Worm (Caenorhabditis elegans) whole organism, late embryonic: Measurements from ENCODE around the gene Y56A3A.22.
A peak's percentile ranks its signal among the peaks of the same experiment; 100 is the strongest.

ENCODE experiments used
- C08G9.2 ChIP-seq: sonication (generic microtip); optimal IDR thresholded peaks from 2 replicates; lab custom pipeline; 2016; ENCODE audit warnings: mild to moderate bottlenecking, missing genetic modification characterization, moderate library complexity, missing compliant biosample characterization
- F13H6.1 ChIP-seq: sonication (generic microtip); optimal IDR thresholded peaks from 2 replicates; lab custom pipeline; 2016; ENCODE audit warnings: missing genetic modification characterization, missing compliant biosample characterization
- K02D7.2 ChIP-seq: sonication (generic microtip); optimal IDR thresholded peaks from 2 replicates; lab custom pipeline; 2017; ENCODE audit warnings: mild to moderate bottlenecking, missing genetic modification characterization, missing compliant biosample characterization
- Y22D7AL.16 ChIP-seq: sonication (generic microtip); optimal IDR thresholded peaks from 2 replicates; lab custom pipeline; 2016; ENCODE audit warnings: missing genetic modification characterization, missing compliant biosample characterization
- ahr-1 ChIP-seq: sonication (generic microtip); optimal IDR thresholded peaks from 2 replicates; lab custom pipeline; 2016; ENCODE audit warnings: missing genetic modification characterization, missing compliant biosample characterization
- ceh-19 ChIP-seq: fragments of 200-800 bp; sonication (Bioruptor generic); optimal IDR thresholded peaks from 2 replicates; lab custom pipeline; 2018; ENCODE audit warnings: mild to moderate bottlenecking, missing genetic modification characterization, missing compliant biosample characterization
- ceh-2 ChIP-seq: sonication (generic microtip); optimal IDR thresholded peaks from 2 replicates; lab custom pipeline; 2016; ENCODE audit warnings: missing genotype, missing genetic modification characterization, missing compliant biosample characterization
- ceh-24 ChIP-seq: sonication (generic microtip); optimal IDR thresholded peaks from 2 replicates; lab custom pipeline; 2016; ENCODE audit warnings: mild to moderate bottlenecking, missing genetic modification characterization, missing compliant biosample characterization
- ceh-30 ChIP-seq: fragments of 150-350 bp; optimal IDR thresholded peaks from 2 replicates; lab custom pipeline; 2014; ENCODE audit warnings: missing biosample characterization, missing genetic modification characterization
- ceh-31 ChIP-seq: sonication (generic microtip); optimal IDR thresholded peaks from 2 replicates; lab custom pipeline; 2016; ENCODE audit warnings: missing genetic modification characterization, missing compliant biosample characterization
- ceh-34 ChIP-seq: sonication (generic microtip); optimal IDR thresholded peaks from 2 replicates; lab custom pipeline; 2016; ENCODE audit warnings: mild to moderate bottlenecking, missing genetic modification characterization, missing compliant biosample characterization
- ceh-45 ChIP-seq: fragments of 200-800 bp; sonication (Bioruptor generic); IDR thresholded peaks from 2 replicates; pipeline ENCODE4 v1.3.6; 2022; ENCODE audit warnings: missing genetic modification reagents, missing genetic modification characterization, missing compliant biosample characterization
- ceh-6 ChIP-seq: fragments of 200-800 bp; sonication (Bioruptor generic); optimal IDR thresholded peaks from 2 replicates; lab custom pipeline; 2018; ENCODE audit warnings: mild to moderate bottlenecking, missing genetic modification characterization, missing compliant biosample characterization
- ceh-9 ChIP-seq: sonication (generic microtip); optimal IDR thresholded peaks from 2 replicates; lab custom pipeline; 2016; ENCODE audit warnings: mild to moderate bottlenecking, missing genetic modification characterization, inconsistent platforms, missing compliant biosample characterization
- dmd-4 ChIP-seq: sonication (generic microtip); optimal IDR thresholded peaks from 2 replicates; lab custom pipeline; 2016; ENCODE audit warnings: borderline replicate concordance, missing genetic modification characterization, missing compliant biosample characterization
- dve-1 ChIP-seq: sonication (generic microtip); optimal IDR thresholded peaks from 2 replicates; lab custom pipeline; 2017; ENCODE audit warnings: antibody characterized with exemption, mild to moderate bottlenecking, missing genetic modification characterization, missing compliant biosample characterization
- elt-2 ChIP-seq: sonication (generic microtip); optimal IDR thresholded peaks from 2 replicates; lab custom pipeline; 2016; ENCODE audit warnings: missing genetic modification reagents, missing genetic modification characterization, missing compliant biosample characterization
- eyg-1 ChIP-seq: sonication (generic microtip); optimal IDR thresholded peaks from 2 replicates; lab custom pipeline; 2016; ENCODE audit warnings: missing genotype, missing genetic modification characterization, missing compliant biosample characterization
- hlh-15 ChIP-seq: sonication (generic microtip); optimal IDR thresholded peaks from 2 replicates; lab custom pipeline; 2016; ENCODE audit warnings: missing genetic modification characterization, missing compliant biosample characterization
- hlh-6 ChIP-seq: sonication (generic microtip); optimal IDR thresholded peaks from 2 replicates; lab custom pipeline; 2016; ENCODE audit warnings: missing genotype, missing genetic modification characterization, missing compliant biosample characterization
- lim-6 ChIP-seq: sonication (generic microtip); optimal IDR thresholded peaks from 2 replicates; lab custom pipeline; 2016; ENCODE audit warnings: missing genetic modification characterization, missing compliant biosample characterization
- madf-2 ChIP-seq: sonication (generic microtip); optimal IDR thresholded peaks from 2 replicates; lab custom pipeline; 2017; ENCODE audit warnings: missing genetic modification characterization, missing compliant biosample characterization
- nfya-1 ChIP-seq: sonication (generic microtip); optimal IDR thresholded peaks from 2 replicates; lab custom pipeline; 2017; ENCODE audit warnings: missing genetic modification characterization, mild to moderate bottlenecking, missing compliant biosample characterization, antibody characterized with exemption, moderate library complexity
- nhr-11 ChIP-seq: fragments of 150-350 bp; optimal IDR thresholded peaks from 2 replicates; lab custom pipeline; 2014; ENCODE audit warnings: missing biosample characterization, missing genetic modification characterization
- nhr-232 ChIP-seq: sonication (generic microtip); optimal IDR thresholded peaks from 2 replicates; lab custom pipeline; 2016; ENCODE audit warnings: missing genetic modification characterization, missing compliant biosample characterization
- npax-4 ChIP-seq: sonication (generic microtip); optimal IDR thresholded peaks from 2 replicates; lab custom pipeline; 2016; ENCODE audit warnings: missing genetic modification characterization, missing compliant biosample characterization
- pag-3 ChIP-seq: sonication (generic microtip); optimal IDR thresholded peaks from 2 replicates; lab custom pipeline; 2016; ENCODE audit warnings: missing compliant biosample characterization, missing genetic modification characterization, borderline replicate concordance
- pat-9 ChIP-seq: fragments of 200-800 bp; sonication (Bioruptor generic); optimal IDR thresholded peaks from 2 replicates; lab custom pipeline; 2018; ENCODE audit warnings: mild to moderate bottlenecking, missing genetic modification characterization, moderate library complexity, missing compliant biosample characterization
- pha-2 ChIP-seq: sonication (generic microtip); optimal IDR thresholded peaks from 2 replicates; lab custom pipeline; 2017; ENCODE audit warnings: mild to moderate bottlenecking, missing genetic modification characterization, missing compliant biosample characterization
- pha-4 ChIP-seq: fragments of 150-350 bp; optimal IDR thresholded peaks from 2 replicates; lab custom pipeline; 2018; ENCODE audit warnings: missing biosample characterization, missing genetic modification reagents, missing genetic modification characterization
- pqm-1 ChIP-seq: sonication (generic microtip); optimal IDR thresholded peaks from 2 replicates; lab custom pipeline; 2016; ENCODE audit warnings: missing genetic modification characterization, missing compliant biosample characterization
- pros-1 ChIP-seq: fragments of 150-350 bp; optimal IDR thresholded peaks from 2 replicates; lab custom pipeline; 2014; ENCODE audit warnings: missing biosample characterization, missing genetic modification reagents, missing genetic modification characterization
- ref-2 ChIP-seq: sonication (generic microtip); optimal IDR thresholded peaks from 2 replicates; lab custom pipeline; 2016; ENCODE audit warnings: missing genetic modification characterization, missing compliant biosample characterization
- rnt-1 ChIP-seq: sonication (generic microtip); optimal IDR thresholded peaks from 2 replicates; lab custom pipeline; 2016; ENCODE audit warnings: missing genetic modification characterization, missing compliant biosample characterization
- sdc-2 ChIP-seq: sonication (generic microtip); optimal IDR thresholded peaks from 2 replicates; lab custom pipeline; 2016; ENCODE audit warnings: missing genotype, missing genetic modification characterization, missing compliant biosample characterization
- sox-4 ChIP-seq: sonication (generic microtip); optimal IDR thresholded peaks from 2 replicates; lab custom pipeline; 2017; ENCODE audit warnings: mild to moderate bottlenecking, missing genetic modification characterization, inconsistent platforms, missing compliant biosample characterization
- tbx-7 ChIP-seq: sonication (generic microtip); optimal IDR thresholded peaks from 2 replicates; lab custom pipeline; 2016; ENCODE audit warnings: missing genotype, missing genetic modification characterization, missing compliant biosample characterization
- unc-3 ChIP-seq, 2 experiments: fragments of 200-800 bp in 1 of 2; sonication (Bioruptor generic) in 1 of 2; sonication (generic microtip) in 1 of 2; conservative IDR thresholded peaks in 1 of 2; optimal IDR thresholded peaks in 1 of 2; 2 replicates each; pipeline versions ENCODE4 v1.3.6 to Lab custom; 2016 to 2022; ENCODE audit warnings: missing compliant biosample characterization in 2 of 2, missing genetic modification characterization in 2 of 2, missing genetic modification reagents in 1 of 2
- unc-55 ChIP-seq: sonication (generic microtip); optimal IDR thresholded peaks from 2 replicates; lab custom pipeline; 2017; ENCODE audit warnings: missing biosample characterization, missing genetic modification reagents, missing genetic modification characterization
- unc-86 ChIP-seq: sonication (generic microtip); optimal IDR thresholded peaks from 2 replicates; lab custom pipeline; 2016; ENCODE audit warnings: missing genetic modification characterization, missing compliant biosample characterization

Y56A3A.22 gene

ce11 chrIII:11917090-11917489 lies 4.4 kb upstream of the Y56A3A.22 start:
- no peak for TF ChIP-seq pha-2 (tag; lab: Kevin White, UChicago)
- peak; percentile 14 for TF ChIP-seq hlh-6 (tag; lab: Kevin White, UChicago)
- TF ChIP-seq pqm-1 (tag; lab: Kevin White, UChicago), result no peak

ce11 chrIII:11917525-11917924 lies 4.0 kb upstream of the Y56A3A.22 start:
- TF ChIP-seq sox-4 (tag; lab: Kevin White, UChicago) (no peak), ref-2 (tag; lab: Kevin White, UChicago) (no peak), eyg-1 (no peak), unc-55 (no peak), ceh-19 (GFP tag; lab: Kevin White, UChicago) (no peak), rnt-1 (tag; lab: Kevin White, UChicago) (no peak), unc-3 (GFP tag; conservative IDR thresholded peaks at IDR 0.05; lab: Robert Waterston, UW) (no peak), unc-3 (tag; optimal IDR thresholded peaks at IDR 0.05; lab: Kevin White, UChicago) (no peak), ceh-34 (tag; lab: Kevin White, UChicago) (no peak), ceh-9 (tag; lab: Kevin White, UChicago) (no peak), unc-86 (tag; lab: Kevin White, UChicago) (no peak), ceh-24 (tag; lab: Kevin White, UChicago) (no peak), pat-9 (no peak), dmd-4 (tag; lab: Kevin White, UChicago) (no peak), ahr-1 (tag; lab: Kevin White, UChicago) (no peak), ceh-2 (no peak), lim-6 (tag; lab: Kevin White, UChicago) (no peak), pros-1 (tag; lab: Kevin White, UChicago) (no peak)

- TF ChIP-seq K02D7.2 (tag; lab: Kevin White, UChicago) (peak; percentile 28), npax-4 (tag; lab: Kevin White, UChicago) (no peak)
These were observed 3.2 kb upstream of the Y56A3A.22 start, which contains the start of gene znf-593 for ce11 chrIII:11918247-11918769. Gene znf-593, minus strand, starts transcription at chrIII:11918719.

ce11 chrIII:11920187-11920785 lies 1.2 kb upstream of the Y56A3A.22 start, which contains the start of the genes ccf-1 and trap-4:
Gene ccf-1, minus strand, starts transcription at chrIII:11920237.
Gene trap-4, plus strand, starts transcription at chrIII:11920735.
- TF ChIP-seq elt-2 (peak; percentile 12), nfya-1 (peak; percentile 36), unc-55 (peak; percentile 12), ceh-30 (peak; percentile 24), ceh-45 (no peak), madf-2 (no peak), F13H6.1 (no peak)

ce11 chrIII:11923586-11923985 lies 2.1 kb downstream of the Y56A3A.22 start, which contains the start of gene nft-1:
Gene nft-1, plus strand, starts transcription at chrIII:11923886.
- TF ChIP-seq nhr-232 (tag; lab: Kevin White, UChicago) (no peak), C08G9.2 (no peak), dve-1 (tag; lab: Kevin White, UChicago) (no peak), pag-3 (tag; lab: Kevin White, UChicago) (no peak), sdc-2 (tag; lab: Kevin White, UChicago) (no peak), pros-1 (tag; lab: Kevin White, UChicago) (no peak), ceh-31 (tag; lab: Kevin White, UChicago) (no peak), ceh-6 (GFP tag; lab: Kevin White, UChicago) (no peak), pha-4 (tag; lab: Kevin White, UChicago) (no peak), ceh-45 (no peak), nhr-11 (tag; lab: Kevin White, UChicago) (no peak), hlh-15 (tag; lab: Kevin White, UChicago) (no peak), tbx-7 (tag; lab: Kevin White, UChicago) (no peak), Y22D7AL.16 (no peak)
